Fruit fly (Drosophila melanogaster): ENCODE data around the gene CheB38b.

- TF ChIP-seq Myc (optimal IDR thresholded peaks at IDR 0.05), result no peak
- no peak for TF ChIP-seq psq (optimal IDR thresholded peaks at IDR 0.05)
- no peak for TF ChIP-seq ttk (optimal IDR thresholded peaks at IDR 0.05)
These were observed 1.4 kb upstream of the CheB38b start, which contains the start of gene CheB38a for dm6 chr2L:20818432-20818831.
